Fruit fly (Drosophila melanogaster): Measurements from ENCODE around the gene CtsB.

Gene CtsB

DNA sequence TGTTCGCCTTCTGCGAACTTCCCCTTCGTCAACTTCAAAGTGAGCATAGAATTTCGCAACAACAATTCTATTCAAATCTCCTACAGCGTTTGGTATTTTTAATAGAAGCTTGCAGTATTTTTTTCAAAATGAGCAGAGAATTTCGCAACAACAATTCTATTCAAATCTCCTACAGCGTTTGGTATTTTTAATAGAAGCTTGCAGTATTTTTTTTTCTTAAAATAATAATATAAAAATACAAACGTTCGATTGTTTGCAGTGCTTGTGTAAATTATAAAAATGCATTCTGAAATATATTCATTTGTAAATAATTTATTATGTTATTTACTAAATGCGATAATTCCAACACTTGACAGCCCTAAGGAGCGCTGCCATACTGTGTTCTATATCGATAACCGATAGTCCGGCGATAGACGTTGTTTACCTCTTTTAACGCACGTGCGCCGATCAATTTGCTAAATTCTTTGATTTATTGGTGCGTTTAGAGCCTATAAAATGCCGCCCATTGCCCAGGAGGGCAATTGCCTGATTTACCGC, 25.1 kb downstream of the CtsB start, which contains the start of the genes CG32625 and Rtc1 (continued):
- TF ChIP-seq Dad (GFP tag; optimal IDR thresholded peaks at IDR 0.05): no peak
- TF ChIP-seq NFAT (GFP tag; IDR thresholded peaks at IDR 0.05): no peak
- TF ChIP-seq Taf1 (GFP tag; IDR thresholded peaks at IDR 0.05): peak; percentile 36; the same call in 1 of the 2 replicates
- TF ChIP-seq HLHmδ (GFP tag; optimal IDR thresholded peaks at IDR 0.05): no peak
- no peak for TF ChIP-seq kay (GFP tag; optimal IDR thresholded peaks at IDR 0.05)
- no peak for TF ChIP-seq CG6254 (GFP tag; optimal IDR thresholded peaks at IDR 0.05)
- no peak for TF ChIP-seq CG16779 (GFP tag; IDR thresholded peaks at IDR 0.05)
- no peak for TF ChIP-seq Optix (GFP tag; IDR thresholded peaks at IDR 0.05)
- TF ChIP-seq pho (GFP tag; optimal IDR thresholded peaks at IDR 0.05): no peak
- TF ChIP-seq yki (optimal IDR thresholded peaks at IDR 0.05): no peak
- TF ChIP-seq oc (tag; optimal IDR thresholded peaks at IDR 0.05): no peak
- peak; percentile 57 for TF ChIP-seq CG1024 (GFP tag; IDR thresholded peaks at IDR 0.05)
- TF ChIP-seq CG12391 (tag; optimal IDR thresholded peaks at IDR 0.05): peak; percentile 75
- no peak for TF ChIP-seq CG3065 (GFP tag; optimal IDR thresholded peaks at IDR 0.05)
- no peak for TF ChIP-seq CG7372 (GFP tag; IDR thresholded peaks at IDR 0.05)
- TF ChIP-seq ara (GFP tag; IDR thresholded peaks at IDR 0.05): peak; percentile 48; the same call in 1 of the 2 replicates
- peak in 1 of 2 experiments; percentile 67 for TF ChIP-seq Hr51 (GFP tag; optimal IDR thresholded peaks at IDR 0.05)
- TF ChIP-seq CG13775 (GFP tag; optimal IDR thresholded peaks at IDR 0.05): peak; percentile 59
- peak; percentile 72 for TF ChIP-seq CG17829 (tag; optimal IDR thresholded peaks at IDR 0.05)
- no peak for TF ChIP-seq CG31365 (tag; optimal IDR thresholded peaks at IDR 0.05)
- TF ChIP-seq CG31441 (GFP tag; IDR thresholded peaks at IDR 0.05): peak; percentile 39; the same call in 1 of the 2 replicates
- TF ChIP-seq lab (GFP tag; optimal IDR thresholded peaks at IDR 0.05): peak; percentile 59
- peak; percentile 70 for TF ChIP-seq B-H2 (GFP tag; optimal IDR thresholded peaks at IDR 0.05)
- TF ChIP-seq ind (GFP tag; optimal IDR thresholded peaks at IDR 0.05): peak; percentile 31
- TF ChIP-seq ham (GFP tag; IDR thresholded peaks at IDR 0.05): no peak
- TF ChIP-seq shn (GFP tag; optimal IDR thresholded peaks at IDR 0.05): no peak
- TF ChIP-seq her (GFP tag; optimal IDR thresholded peaks at IDR 0.05): no peak
- no peak for TF ChIP-seq CG12236 (GFP tag; optimal IDR thresholded peaks at IDR 0.05)
- no peak for TF ChIP-seq crp (GFP tag; optimal IDR thresholded peaks at IDR 0.05)
- TF ChIP-seq Bdp1 (GFP tag; optimal IDR thresholded peaks at IDR 0.05): no peak
- no peak for TF ChIP-seq CG8359 (GFP tag; optimal IDR thresholded peaks at IDR 0.05; ENCODE audit: borderline replicate concordance)
- TF ChIP-seq pum (GFP tag; optimal IDR thresholded peaks at IDR 0.05): no peak
- no peak for TF ChIP-seq CG18619 (GFP tag; optimal IDR thresholded peaks at IDR 0.05)
- TF ChIP-seq CG18476 (GFP tag; optimal IDR thresholded peaks at IDR 0.05): peak; percentile 21
- TF ChIP-seq PHDP (tag; optimal IDR thresholded peaks at IDR 0.05): peak; percentile 60
- TF ChIP-seq Stat92E (GFP tag; optimal IDR thresholded peaks at IDR 0.05): no peak
- TF ChIP-seq CG9609 (GFP tag; optimal IDR thresholded peaks at IDR 0.05): no peak
- TF ChIP-seq gem (tag; optimal IDR thresholded peaks at IDR 0.05): peak; percentile 74
- no peak for TF ChIP-seq CG2202 (tag; optimal IDR thresholded peaks at IDR 0.05)
- no peak for TF ChIP-seq dati (GFP tag; IDR thresholded peaks at IDR 0.05)
- TF ChIP-seq Sox102F (GFP tag; optimal IDR thresholded peaks at IDR 0.05): peak; percentile 54
- no peak for TF ChIP-seq sc (optimal IDR thresholded peaks at IDR 0.05)
- no peak for TF ChIP-seq sc (GFP tag; optimal IDR thresholded peaks at IDR 0.05)
- TF ChIP-seq sim (GFP tag; IDR thresholded peaks at IDR 0.05): no peak
- TF ChIP-seq Jarid2 (GFP tag; optimal IDR thresholded peaks at IDR 0.05): no peak
- TF ChIP-seq CkIIα-i1 (GFP tag; IDR thresholded peaks at IDR 0.05): no peak
- TF ChIP-seq CG17385 (GFP tag; optimal IDR thresholded peaks at IDR 0.05): peak; percentile 29
- no peak; the same call in 1 of the 2 replicates for TF ChIP-seq sisA (GFP tag; IDR thresholded peaks at IDR 0.05)
- no peak for TF ChIP-seq tio (GFP tag; optimal IDR thresholded peaks at IDR 0.05)
- peak; percentile 16 for TF ChIP-seq CrebB (tag; optimal IDR thresholded peaks at IDR 0.05)
- TF ChIP-seq Dll (GFP tag; IDR thresholded peaks at IDR 0.05; ENCODE audit: partially characterized antibody): peak; percentile 76
